Worm (Caenorhabditis elegans): ENCODE results near the gene srd-27.
"Not testable (repeated sequence)": the region's sequence is repeated elsewhere in the genome, so short reads cannot be mapped to it uniquely, and the experiment has no call there.

Gene srd-27

ce11 chrV:15824866-15825265 lies 21.7 kb downstream of the srd-27 start, which contains the start of gene srbc-50:
Gene srbc-50 (minus strand): TSS chrV:15824966.
- TF ChIP-seq aly-1 (tag; optimal IDR thresholded peaks at IDR 0.05) (no peak), B0310.2 (tag; optimal IDR thresholded peaks at IDR 0.05) (no peak), scrt-1 (GFP tag; IDR thresholded peaks at IDR 0.05) (no peak), sea-1 (GFP tag; conservative IDR thresholded peaks at IDR 0.05) (no peak), tbx-37 (GFP tag; conservative IDR thresholded peaks at IDR 0.05) (no peak), tra-4 (tag; optimal IDR thresholded peaks at IDR 0.05) (no peak), ets-7 (tag; optimal IDR thresholded peaks at IDR 0.05) (no peak), hmbx-1 (tag; optimal IDR thresholded peaks at IDR 0.05) (no peak), hmg-4 (GFP tag; optimal IDR thresholded peaks at IDR 0.05) (no peak), hnd-1 (tag; optimal IDR thresholded peaks at IDR 0.05) (no peak), ama-1 (optimal IDR thresholded peaks at IDR 0.05) (no peak), F13C5.2 (tag; optimal IDR thresholded peaks at IDR 0.05) (no peak), flt-1 (GFP tag; IDR thresholded peaks at IDR 0.05) (no peak), pes-1 (GFP tag; IDR thresholded peaks at IDR 0.05) (no peak), ceh-13 (GFP tag; optimal IDR thresholded peaks at IDR 0.05) (no peak)

- TF ChIP-seq hnd-1 (tag; optimal IDR thresholded peaks at IDR 0.05) (no peak), scrt-1 (GFP tag; IDR thresholded peaks at IDR 0.05) (no peak), tbx-11 (GFP tag; IDR thresholded peaks at IDR 0.05) (no peak), ama-1 (optimal IDR thresholded peaks at IDR 0.05) (no peak), ceh-13 (GFP tag; optimal IDR thresholded peaks at IDR 0.05) (no peak), aly-1 (tag; optimal IDR thresholded peaks at IDR 0.05) (no peak), hmbx-1 (tag; optimal IDR thresholded peaks at IDR 0.05) (no peak), ceh-36 (tag; optimal IDR thresholded peaks at IDR 0.05) (no peak), pes-1 (GFP tag; IDR thresholded peaks at IDR 0.05) (no peak), sea-1 (GFP tag; conservative IDR thresholded peaks at IDR 0.05) (no peak), tbx-37 (GFP tag; conservative IDR thresholded peaks at IDR 0.05) (no peak), flt-1 (GFP tag; IDR thresholded peaks at IDR 0.05) (no peak), tra-4 (tag; optimal IDR thresholded peaks at IDR 0.05) (no peak), ets-7 (tag; optimal IDR thresholded peaks at IDR 0.05) (no peak), hmg-4 (GFP tag; optimal IDR thresholded peaks at IDR 0.05) (no peak)
Observed at ce11 chrV:15826110-15826509, 22.9 kb downstream of the srd-27 start, which contains the start of gene srbc-51. Gene srbc-51 (plus strand): TSS chrV:15826410.

ce11 chrV:15829907-15830306 lies 26.7 kb downstream of the srd-27 start, which contains the start of gene srbc-55:
Gene srbc-55 (minus strand): TSS chrV:15830007.
- TF ChIP-seq hnd-1 (tag; optimal IDR thresholded peaks at IDR 0.05) = no peak
- TF ChIP-seq tbx-11 (GFP tag; IDR thresholded peaks at IDR 0.05) = no peak
- TF ChIP-seq scrt-1 (GFP tag; IDR thresholded peaks at IDR 0.05) = no peak
- TF ChIP-seq hmg-4 (GFP tag; optimal IDR thresholded peaks at IDR 0.05) = no peak
- TF ChIP-seq F13C5.2 (tag; optimal IDR thresholded peaks at IDR 0.05) = no peak
- TF ChIP-seq ceh-13 (GFP tag; optimal IDR thresholded peaks at IDR 0.05) = no peak
- TF ChIP-seq flt-1 (GFP tag; IDR thresholded peaks at IDR 0.05) = no peak

ce11 chrV:15831586-15831985 lies 28.4 kb downstream of the srd-27 start, which contains the start of gene srbc-56:
Gene srbc-56 (minus strand): TSS chrV:15831686.
- no peak for TF ChIP-seq flt-1 (GFP tag; IDR thresholded peaks at IDR 0.05)
- no peak for TF ChIP-seq tra-4 (tag; optimal IDR thresholded peaks at IDR 0.05)
- no peak for TF ChIP-seq tbx-11 (GFP tag; IDR thresholded peaks at IDR 0.05)
- no peak for TF ChIP-seq scrt-1 (GFP tag; IDR thresholded peaks at IDR 0.05)
- no peak for TF ChIP-seq ceh-36 (tag; optimal IDR thresholded peaks at IDR 0.05)
- TF ChIP-seq ama-1 (optimal IDR thresholded peaks at IDR 0.05) = no peak
- TF ChIP-seq hnd-1 (tag; optimal IDR thresholded peaks at IDR 0.05) = no peak
- TF ChIP-seq aly-1 (tag; optimal IDR thresholded peaks at IDR 0.05) = no peak
- TF ChIP-seq ceh-13 (GFP tag; optimal IDR thresholded peaks at IDR 0.05) = no peak
- TF ChIP-seq pes-1 (GFP tag; IDR thresholded peaks at IDR 0.05) = no peak
- no peak for TF ChIP-seq B0310.2 (tag; optimal IDR thresholded peaks at IDR 0.05)
- no peak for TF ChIP-seq hmg-4 (GFP tag; optimal IDR thresholded peaks at IDR 0.05)
- no peak for TF ChIP-seq ets-7 (tag; optimal IDR thresholded peaks at IDR 0.05)
- no peak for TF ChIP-seq hmbx-1 (tag; optimal IDR thresholded peaks at IDR 0.05)
- no peak for TF ChIP-seq tbx-37 (GFP tag; conservative IDR thresholded peaks at IDR 0.05)
- TF ChIP-seq sea-1 (GFP tag; conservative IDR thresholded peaks at IDR 0.05) = no peak
- TF ChIP-seq F13C5.2 (tag; optimal IDR thresholded peaks at IDR 0.05) = no peak

- TF ChIP-seq ama-1 (optimal IDR thresholded peaks at IDR 0.05) = no peak
- TF ChIP-seq tbx-37 (GFP tag; conservative IDR thresholded peaks at IDR 0.05) = no peak
- no peak for TF ChIP-seq ets-7 (tag; optimal IDR thresholded peaks at IDR 0.05)
- TF ChIP-seq pes-1 (GFP tag; IDR thresholded peaks at IDR 0.05) = no peak
- TF ChIP-seq flt-1 (GFP tag; IDR thresholded peaks at IDR 0.05) = no peak
- no peak for TF ChIP-seq sea-1 (GFP tag; conservative IDR thresholded peaks at IDR 0.05)
- TF ChIP-seq B0310.2 (tag; optimal IDR thresholded peaks at IDR 0.05) = no peak
- no peak for TF ChIP-seq hnd-1 (tag; optimal IDR thresholded peaks at IDR 0.05)
- no peak for TF ChIP-seq scrt-1 (GFP tag; IDR thresholded peaks at IDR 0.05)
- TF ChIP-seq hmbx-1 (tag; optimal IDR thresholded peaks at IDR 0.05) = no peak
- no peak for TF ChIP-seq aly-1 (tag; optimal IDR thresholded peaks at IDR 0.05)
- no peak for TF ChIP-seq ceh-13 (GFP tag; optimal IDR thresholded peaks at IDR 0.05)
- TF ChIP-seq hmg-4 (GFP tag; optimal IDR thresholded peaks at IDR 0.05) = no peak
- TF ChIP-seq tbx-11 (GFP tag; IDR thresholded peaks at IDR 0.05) = no peak
- no peak for TF ChIP-seq ceh-36 (tag; optimal IDR thresholded peaks at IDR 0.05)
Observed at ce11 chrV:15833622-15834021, 30.4 kb downstream of the srd-27 start, which contains the start of gene srbc-54. Gene srbc-54 (minus strand): TSS chrV:15833722.

ce11 chrV:15841095-15841494 lies 37.9 kb downstream of the srd-27 start, which contains the start of gene srh-149:
Gene srh-149 (minus strand): TSS chrV:15841195.
- TF ChIP-seq tbx-11 (GFP tag; IDR thresholded peaks at IDR 0.05) = no peak
- TF ChIP-seq aly-1 (tag; optimal IDR thresholded peaks at IDR 0.05) = no peak
- TF ChIP-seq hmbx-1 (tag; optimal IDR thresholded peaks at IDR 0.05) = no peak
- no peak for TF ChIP-seq F13C5.2 (tag; optimal IDR thresholded peaks at IDR 0.05)
- no peak for TF ChIP-seq sea-1 (GFP tag; conservative IDR thresholded peaks at IDR 0.05)

ce11 chrV:15850276-15850811 lies 47.2 kb downstream of the srd-27 start, which contains the start of gene srh-147:
Gene srh-147 (minus strand): TSS chrV:15850326.
- not testable (repeated sequence) for TF ChIP-seq tbx-37 (GFP tag; conservative IDR thresholded peaks at IDR 0.05); B0310.2 (tag; optimal IDR thresholded peaks at IDR 0.05); hnd-1 (tag; optimal IDR thresholded peaks at IDR 0.05)
